Fruit fly (Drosophila melanogaster) whole organism, embryonic: ENCODE results near the gene Ilp6.

Source experiments
- Adf1 ChIP-seq: fragments of 200-800 bp; sonication (Bioruptor generic); IDR thresholded peaks from 2 replicates; pipeline ENCODE4 v1.3.6; 2022; ENCODE audit warnings: missing biosample characterization, missing genetic modification characterization
- Aef1 ChIP-seq: fragments of 200-800 bp; sonication (Bioruptor generic); IDR thresholded peaks from 3 replicates; pipeline ENCODE4 v1.3.6; 2022; ENCODE audit warnings: missing biosample characterization, missing genetic modification characterization
- Blimp-1 ChIP-seq: fragments of 200-800 bp; sonication (Bioruptor generic); optimal IDR thresholded peaks from 3 replicates; lab custom pipeline; 2018; ENCODE audit warnings: missing biosample characterization, missing genetic modification characterization, mild to moderate bottlenecking, moderate library complexity, missing genetic modification reagents
- CG10274 ChIP-seq: fragments of 200-800 bp; sonication (Bioruptor generic); optimal IDR thresholded peaks from 3 replicates; lab custom pipeline; 2017; ENCODE audit warnings: missing biosample characterization, mild to moderate bottlenecking, missing genetic modification characterization
- CG10543 ChIP-seq: fragments of 200-800 bp; sonication (Bioruptor generic); optimal IDR thresholded peaks from 3 replicates; lab custom pipeline; 2017; ENCODE audit warnings: missing biosample characterization, mild to moderate bottlenecking, missing genetic modification characterization, moderate library complexity
- CG10654 ChIP-seq: fragments of 200-800 bp; sonication (Bioruptor generic); optimal IDR thresholded peaks from 2 replicates; lab custom pipeline; 2016; ENCODE audit warnings: missing biosample characterization, missing genetic modification characterization
- CG14860 ChIP-seq: fragments of 200-800 bp; sonication (Bioruptor generic); IDR thresholded peaks from 3 replicates; pipeline ENCODE4 v1.3.6; 2022; ENCODE audit warnings: missing biosample characterization, missing genetic modification characterization; ENCODE audit not compliant: partially characterized antibody
- CG17385 ChIP-seq: fragments of 200-800 bp; sonication (Bioruptor generic); optimal IDR thresholded peaks from 3 replicates; lab custom pipeline; 2018; ENCODE audit warnings: missing biosample characterization, mild to moderate bottlenecking, missing genetic modification characterization
- CG2199 ChIP-seq: fragments of 200-800 bp; sonication (Bioruptor generic); IDR thresholded peaks from 3 replicates; pipeline ENCODE4 v1.3.6; 2022; ENCODE audit warnings: missing biosample characterization, missing genetic modification characterization
- CG2678 ChIP-seq: fragments of 200-800 bp; sonication (Bioruptor generic); optimal IDR thresholded peaks from 3 replicates; lab custom pipeline; 2019; ENCODE audit warnings: missing biosample characterization, mild to moderate bottlenecking, missing genetic modification characterization, moderate library complexity
- CG3163 ChIP-seq: fragments of 200-800 bp; sonication (Bioruptor generic); optimal IDR thresholded peaks from 3 replicates; lab custom pipeline; 2016; ENCODE audit warnings: missing biosample characterization, missing genetic modification characterization
- CG3281 ChIP-seq: fragments of 200-800 bp; sonication (Bioruptor generic); optimal IDR thresholded peaks from 3 replicates; lab custom pipeline; 2017; ENCODE audit warnings: missing biosample characterization, mild to moderate bottlenecking, missing genetic modification characterization
- CG34422 ChIP-seq: fragments of 200-800 bp; sonication (Bioruptor generic); IDR thresholded peaks from 3 replicates; pipeline ENCODE4 v1.3.6; 2022; ENCODE audit warnings: missing biosample characterization, missing genetic modification characterization
- CG3847 ChIP-seq: fragments of 200-800 bp; sonication (Bioruptor generic); IDR thresholded peaks from 2 replicates; pipeline ENCODE4 v1.3.6; 2022; ENCODE audit warnings: missing biosample characterization, missing genetic modification characterization
- CG4360 ChIP-seq: fragments of 200-800 bp; sonication (Bioruptor generic); IDR thresholded peaks from 2 replicates; pipeline ENCODE4 v1.3.6; 2022; ENCODE audit warnings: missing biosample characterization, missing genetic modification characterization
- CG43689 ChIP-seq: fragments of 200-800 bp; sonication (Bioruptor generic); IDR thresholded peaks from 2 replicates; pipeline ENCODE4 v1.3.6; 2022; ENCODE audit warnings: missing biosample characterization, missing genetic modification characterization
- CG4707 ChIP-seq: fragments of 200-800 bp; sonication (Bioruptor generic); optimal IDR thresholded peaks from 2 replicates; lab custom pipeline; 2018; ENCODE audit warnings: missing biosample characterization, mild to moderate bottlenecking, missing genetic modification characterization, moderate library complexity
- CoRest ChIP-seq: fragments of 200-800 bp; sonication (Bioruptor generic); optimal IDR thresholded peaks from 3 replicates; lab custom pipeline; 2018; ENCODE audit warnings: missing biosample characterization, mild to moderate bottlenecking, missing genetic modification characterization, moderate library complexity
- D19A ChIP-seq: fragments of 200-800 bp; optimal IDR thresholded peaks from 3 replicates; lab custom pipeline; 2019; ENCODE audit warnings: missing biosample characterization, mild to moderate bottlenecking, missing genetic modification characterization, moderate library complexity
- D19B ChIP-seq: fragments of 200-800 bp; sonication (Bioruptor generic); optimal IDR thresholded peaks from 2 replicates; lab custom pipeline; 2017; ENCODE audit warnings: missing biosample characterization, mild to moderate bottlenecking, missing genetic modification characterization
- Dad ChIP-seq: fragments of 200-800 bp; sonication (Bioruptor generic); optimal IDR thresholded peaks from 3 replicates; lab custom pipeline; 2016; ENCODE audit warnings: missing biosample characterization, missing genetic modification characterization
- HmgD ChIP-seq: fragments of 200-800 bp; sonication (Bioruptor generic); optimal IDR thresholded peaks from 3 replicates; lab custom pipeline; 2016; ENCODE audit warnings: missing biosample characterization, missing genetic modification characterization
- Hsf ChIP-seq: fragments of 200-800 bp; sonication (Bioruptor generic); optimal IDR thresholded peaks from 3 replicates; lab custom pipeline; 2016; ENCODE audit warnings: missing biosample characterization, missing genetic modification characterization
- Nf-YB ChIP-seq: fragments of 200-800 bp; sonication (Bioruptor generic); optimal IDR thresholded peaks from 3 replicates; lab custom pipeline; 2019; ENCODE audit warnings: missing biosample characterization, mild to moderate bottlenecking, missing genetic modification characterization, moderate library complexity
- Oaz ChIP-seq: fragments of 200-800 bp; sonication (Bioruptor generic); IDR thresholded peaks from 2 replicates; pipeline ENCODE4 v1.3.6; 2022; ENCODE audit warnings: missing biosample characterization, missing genetic modification characterization
- Optix ChIP-seq: fragments of 200-800 bp; sonication (Bioruptor generic); IDR thresholded peaks from 3 replicates; pipeline ENCODE4 v1.3.6; 2022; ENCODE audit warnings: missing biosample characterization, missing genetic modification characterization
- Xrp1 ChIP-seq: fragments of 200-800 bp; sonication (Bioruptor generic); IDR thresholded peaks from 2 replicates; pipeline ENCODE4 v1.3.6; 2022; ENCODE audit warnings: missing biosample characterization, missing genetic modification characterization
- aop ChIP-seq: fragments of 200-800 bp; sonication (Bioruptor generic); IDR thresholded peaks from 2 replicates; pipeline ENCODE4 v1.3.6; 2022; ENCODE audit warnings: missing biosample characterization, missing genetic modification characterization
- cg ChIP-seq: fragments of 200-800 bp; sonication (Bioruptor generic); optimal IDR thresholded peaks from 3 replicates; lab custom pipeline; 2019; ENCODE audit warnings: missing biosample characterization, mild to moderate bottlenecking, missing genetic modification characterization, moderate library complexity
- chm ChIP-seq: fragments of 200-800 bp; sonication (Bioruptor generic); IDR thresholded peaks from 2 replicates; pipeline ENCODE4 v1.3.6; 2022; ENCODE audit warnings: missing biosample characterization, missing genetic modification characterization
- crol ChIP-seq: fragments of 200-800 bp; sonication (Bioruptor generic); IDR thresholded peaks from 2 replicates; pipeline ENCODE4 v1.3.6; 2022; ENCODE audit warnings: missing biosample characterization, missing genetic modification characterization
- da ChIP-seq: fragments of 200-800 bp; sonication (Bioruptor generic); optimal IDR thresholded peaks from 2 replicates; lab custom pipeline; 2016; ENCODE audit warnings: missing biosample characterization, missing genetic modification characterization
- dan ChIP-seq: fragments of 200-800 bp; sonication (Bioruptor generic); IDR thresholded peaks from 2 replicates; pipeline ENCODE4 v1.3.6; 2022; ENCODE audit warnings: missing biosample characterization, missing genetic modification characterization
- esg ChIP-seq: fragments of 200-800 bp; sonication (Bioruptor generic); conservative IDR thresholded peaks from 2 replicates; pipeline ENCODE4 v1.3.6; 2022; ENCODE audit warnings: missing biosample characterization, missing genetic modification characterization
- eve ChIP-seq, 2 experiments: fragments of >200 bp; optimal IDR thresholded peaks; 2 replicates each; lab custom pipeline; 2017; ENCODE audit warnings: missing biosample characterization in 2 of 2, missing genetic modification characterization in 2 of 2
- eyg ChIP-seq: fragments of 200-800 bp; sonication (Bioruptor generic); optimal IDR thresholded peaks from 3 replicates; lab custom pipeline; 2016; ENCODE audit warnings: missing biosample characterization, missing genetic modification characterization
- ftz-f1 ChIP-seq: fragments of 200-800 bp; sonication (Bioruptor generic); optimal IDR thresholded peaks from 2 replicates; lab custom pipeline; 2016; ENCODE audit warnings: missing biosample characterization, missing genetic modification characterization
- grn ChIP-seq: fragments of 200-800 bp; sonication (Bioruptor generic); optimal IDR thresholded peaks from 3 replicates; lab custom pipeline; 2017; ENCODE audit warnings: missing biosample characterization, missing genetic modification characterization
- kah ChIP-seq: fragments of 200-800 bp; sonication (Bioruptor generic); optimal IDR thresholded peaks from 2 replicates; lab custom pipeline; 2018; ENCODE audit warnings: missing biosample characterization, mild to moderate bottlenecking, missing genetic modification characterization
- maf-S ChIP-seq: fragments of 200-800 bp; sonication (Bioruptor generic); optimal IDR thresholded peaks from 2 replicates; lab custom pipeline; 2016; ENCODE audit warnings: missing biosample characterization, missing genetic modification characterization
- otp ChIP-seq: fragments of 200-800 bp; sonication (Bioruptor generic); IDR thresholded peaks from 3 replicates; pipeline ENCODE4, ENCODE4 v1.3.6; 2022; ENCODE audit warnings: missing biosample characterization, missing genetic modification characterization
- pan ChIP-seq, 4 experiments: fragments of >200 bp in 3 of 4; fragments of 200-800 bp in 1 of 4; sonication (Bioruptor generic) in 1 of 4; optimal IDR thresholded peaks in 3 of 4; IDR thresholded peaks in 1 of 4; 2 replicates each; pipeline versions ENCODE4 v1.3.6 to Lab custom; 2017 to 2022; ENCODE audit warnings: missing biosample characterization in 2 of 4, missing genetic modification characterization in 2 of 4, mixed read lengths in 1 of 4
- sd ChIP-seq: fragments of 200-800 bp; sonication (Bioruptor generic); optimal IDR thresholded peaks from 3 replicates; lab custom pipeline; 2018; ENCODE audit warnings: missing biosample characterization, mild to moderate bottlenecking, missing genetic modification characterization, moderate library complexity
- sob ChIP-seq: fragments of 200-800 bp; sonication (Bioruptor generic); IDR thresholded peaks from 2 replicates; pipeline ENCODE4 v1.3.6; 2022; ENCODE audit warnings: missing biosample characterization, missing genetic modification characterization
- sug ChIP-seq: fragments of 200-800 bp; optimal IDR thresholded peaks from 2 replicates; lab custom pipeline; 2019; ENCODE audit warnings: missing biosample characterization, mild to moderate bottlenecking, missing genetic modification characterization, moderate library complexity
- tll ChIP-seq, 2 experiments: fragments of 200-800 bp in 1 of 2; fragments of >200 bp in 1 of 2; sonication (Bioruptor generic) in 1 of 2; optimal IDR thresholded peaks; 2 replicates each; lab custom pipeline; 2017 to 2019; ENCODE audit warnings: missing biosample characterization in 2 of 2, missing genetic modification characterization in 2 of 2, mild to moderate bottlenecking in 1 of 2, moderate library complexity in 1 of 2
- toy ChIP-seq: fragments of 200-800 bp; sonication (Bioruptor generic); IDR thresholded peaks from 2 replicates; pipeline ENCODE4 v1.3.6; 2022; ENCODE audit warnings: missing biosample characterization, missing genetic modification characterization
- unc-4 ChIP-seq: fragments of 200-800 bp; sonication (Bioruptor generic); IDR thresholded peaks from 2 replicates; pipeline ENCODE4 v1.3.6; 2022; ENCODE audit warnings: missing biosample characterization, missing genetic modification characterization; ENCODE audit not compliant: partially characterized antibody

Gene Ilp6

DNA sequence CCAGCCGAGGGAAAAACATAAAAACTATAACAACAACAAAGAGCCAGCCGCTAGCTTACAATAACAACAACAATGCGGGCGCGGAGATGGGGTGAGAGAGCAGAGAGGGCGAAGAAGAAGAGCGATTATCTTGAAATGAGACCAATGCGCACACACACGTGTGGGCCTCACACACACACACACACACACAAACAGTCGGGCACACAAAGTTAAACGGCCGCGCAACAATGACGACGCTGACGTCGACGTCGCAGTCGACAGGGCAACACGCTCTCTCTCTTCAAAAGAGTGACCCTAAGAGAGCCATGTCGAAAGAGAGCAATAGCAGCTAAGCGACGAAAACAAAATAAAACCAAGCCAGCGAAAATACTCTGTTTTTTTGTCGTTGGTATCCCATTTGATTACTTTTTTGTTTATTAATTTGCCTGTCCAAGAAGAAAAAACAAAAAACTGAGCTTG, 28.6 kb downstream of the Ilp6 start (continued):
- TF ChIP-seq CG14860 (GFP tag; lab: Robert Waterston, UW) (no peak), D19A (tag; lab: Kevin White, UChicago) (peak; percentile 45), CG34422 (GFP tag; lab: Robert Waterston, UW) (0 out of 3 replicates have a peak, but pooled peaks have one; percentile 8), CG43689 (GFP tag; lab: Robert Waterston, UW) (no peak), maf-S (GFP tag; lab: Kevin White, UChicago) (no peak), CoRest (tag; lab: Kevin White, UChicago) (no peak), esg (GFP tag; lab: Robert Waterston, UW) (no peak), crol (GFP tag; lab: Robert Waterston, UW) (peak; percentile 73), CG3163 (GFP tag; lab: Kevin White, UChicago) (peak; percentile 98), cg (GFP tag; lab: Kevin White, UChicago) (peak; percentile 95), CG10543 (GFP tag; lab: Kevin White, UChicago) (peak; percentile 31), CG10654 (GFP tag; lab: Kevin White, UChicago) (no peak), Nf-YB (GFP tag; lab: Kevin White, UChicago) (no peak), Adf1 (GFP tag; lab: Robert Waterston, UW) (peak; percentile 98), toy (GFP tag; lab: Robert Waterston, UW) (no peak), da (GFP tag; lab: Kevin White, UChicago) (no peak), CG17385 (peak; percentile 96), Dad (GFP tag; lab: Kevin White, UChicago) (no peak), pan (optimal IDR thresholded peaks at IDR 0.05; lab: Kevin White, UChicago) (no peak), pan (GFP tag; optimal IDR thresholded peaks at IDR 0.05 in 1 of 2, IDR thresholded peaks at IDR 0.05 in 1 of 2) (peak in 1 of 2 experiments; percentile 11), ftz-f1 (peak; percentile 62), HmgD (GFP tag; lab: Kevin White, UChicago) (peak; percentile 24), sug (tag; lab: Kevin White, UChicago) (peak; percentile 71), kah (no peak), grn (GFP tag; lab: Kevin White, UChicago) (peak; percentile 59), CG10274 (GFP tag; lab: Kevin White, UChicago) (no peak), CG4707 (GFP tag; lab: Kevin White, UChicago) (peak; percentile 33), tll (GFP tag; optimal IDR thresholded peaks at IDR 0.05; lab: Kevin White, UChicago) (peak in 1 of 2 experiments; percentile 24), chm (GFP tag; lab: Robert Waterston, UW) (peak; percentile 69; the same call in 1 of the 2 replicates), Aef1 (GFP tag; lab: Robert Waterston, UW) (peak; percentile 61), unc-4 (peak; percentile 27; the same call in 1 of the 2 replicates)

DNA sequence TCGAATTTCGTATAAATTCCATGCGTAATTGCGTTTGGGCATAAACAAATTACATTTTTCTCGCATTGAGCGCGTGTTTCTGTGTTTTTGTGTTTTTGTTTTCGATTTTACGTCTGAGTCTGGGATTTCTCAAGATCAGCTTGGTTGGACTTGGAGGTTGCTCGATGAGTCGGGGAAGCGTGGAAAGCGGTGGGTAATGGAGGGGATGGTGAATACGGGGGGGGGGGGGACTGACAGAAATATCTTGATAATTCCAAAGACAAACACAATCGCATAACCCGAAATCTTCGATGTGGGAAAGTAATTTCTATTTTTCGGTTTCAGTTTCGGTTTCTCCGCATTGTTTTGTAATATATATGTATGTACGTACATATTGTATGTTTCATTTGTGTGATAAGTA, 29.2 kb downstream of the Ilp6 start:
- TF ChIP-seq D19B (no peak), otp (GFP tag; lab: Robert Waterston, UW) (peak; percentile 62; the same call in 1 of the 3 replicates), Optix (GFP tag; lab: Robert Waterston, UW) (no peak), dan (no peak), CG10654 (GFP tag; lab: Kevin White, UChicago) (no peak), eve (GFP tag; optimal IDR thresholded peaks at IDR 0.05; lab: Kevin White, UChicago) (peak in 1 of 2 experiments; percentile 2), CG4360 (GFP tag; lab: Robert Waterston, UW) (no peak), sd (tag; lab: Kevin White, UChicago) (peak; percentile 78), Oaz (GFP tag; lab: Robert Waterston, UW) (no peak), crol (GFP tag; lab: Robert Waterston, UW) (peak; percentile 84), aop (GFP tag; lab: Robert Waterston, UW) (no peak), Xrp1 (GFP tag; lab: Robert Waterston, UW) (0 out of 2 replicates have a peak, but pooled peaks have one; percentile 5), Hsf (GFP tag; lab: Kevin White, UChicago) (no peak), sob (GFP tag; lab: Robert Waterston, UW) (no peak), Blimp-1 (GFP tag; lab: Kevin White, UChicago) (peak; percentile 56), CG2678 (tag; lab: Kevin White, UChicago) (no peak), CG3281 (GFP tag; lab: Kevin White, UChicago) (peak; percentile 18), CG2199 (GFP tag; lab: Robert Waterston, UW) (0 out of 3 replicates have a peak, but pooled peaks have one; percentile 30), eyg (GFP tag; lab: Kevin White, UChicago) (no peak), CG3847 (GFP tag; lab: Robert Waterston, UW) (no peak)
